Fruit fly (Drosophila melanogaster) whole organism, wandering third instar larva: Measurements from ENCODE around the gene Tk.

Source experiments
- Abd-B ChIP-seq: fragments of >200 bp; optimal IDR thresholded peaks from 2 replicates; lab custom pipeline; 2017; ENCODE audit warnings: missing biosample characterization, missing genetic modification characterization
- Hr78 ChIP-seq: fragments of >200 bp; optimal IDR thresholded peaks from 2 replicates; lab custom pipeline; 2017; ENCODE audit warnings: missing biosample characterization, missing genetic modification characterization
- brk ChIP-seq: fragments of 200-800 bp; sonication (Bioruptor generic); optimal IDR thresholded peaks from 2 replicates; lab custom pipeline; 2016; ENCODE audit warnings: missing biosample characterization, mild to moderate bottlenecking, missing genetic modification characterization
- fru ChIP-seq: fragments of 200-800 bp; sonication (Bioruptor generic); optimal IDR thresholded peaks from 3 replicates; lab custom pipeline; 2016; ENCODE audit warnings: missing biosample characterization, mild to moderate bottlenecking, missing genetic modification characterization
- pan ChIP-seq: fragments of >200 bp; optimal IDR thresholded peaks from 2 replicates; lab custom pipeline; 2017

DNA sequence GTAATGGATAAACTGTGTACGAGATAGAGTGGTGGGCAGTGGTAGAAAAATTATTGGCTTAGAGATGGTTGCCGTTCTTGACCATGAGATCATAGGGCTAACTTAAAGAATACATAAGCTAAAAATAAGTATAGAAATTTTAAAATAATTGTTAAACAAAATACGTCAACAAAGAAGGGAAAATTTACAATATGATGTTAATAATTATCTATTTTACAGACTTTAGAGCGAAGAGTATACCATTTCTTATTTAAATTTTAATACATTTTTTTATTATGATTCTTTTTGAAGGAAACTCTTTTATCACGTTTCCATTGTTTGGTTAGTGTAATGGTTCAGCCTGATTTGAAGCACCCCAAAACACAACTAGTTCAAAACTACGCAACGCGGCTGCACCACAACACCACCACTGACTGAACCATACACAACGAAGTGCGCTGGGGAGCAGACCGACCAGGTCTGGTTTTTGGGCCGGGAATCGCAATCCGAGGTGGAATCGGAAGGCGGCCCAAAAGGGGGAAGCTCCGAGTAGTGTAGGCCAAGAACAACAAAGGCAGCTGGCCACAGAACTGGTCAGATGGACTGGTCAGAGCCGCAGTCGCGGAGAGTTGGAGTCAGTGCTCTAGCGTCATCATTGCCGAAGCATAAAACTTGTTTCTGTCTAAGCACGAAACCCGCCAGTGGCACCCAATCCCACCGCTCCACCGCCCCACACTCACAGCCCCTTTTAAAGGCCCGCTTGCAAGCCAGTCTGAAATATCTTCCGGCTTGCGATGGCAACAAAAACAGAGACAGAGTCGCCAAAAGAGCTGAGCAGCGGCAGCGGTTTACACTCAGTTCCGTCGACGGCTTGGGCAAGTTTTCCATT lies 59.6 kb downstream of the Tk start:
- TF ChIP-seq Abd-B (GFP tag; lab: Kevin White, UChicago), result no peak
- TF ChIP-seq Hr78 (GFP tag; lab: Kevin White, UChicago), result no peak
- no peak for TF ChIP-seq pan (lab: Kevin White, UChicago)
- no peak for TF ChIP-seq fru (GFP tag; lab: Kevin White, UChicago)
- no peak for TF ChIP-seq brk (GFP tag; lab: Kevin White, UChicago)
